Fruit fly (Drosophila melanogaster): Measurements from ENCODE around the gene CG31807.

- no peak for TF ChIP-seq psq (optimal IDR thresholded peaks at IDR 0.05)
- no peak for TF ChIP-seq pan (optimal IDR thresholded peaks at IDR 0.05)
- TF ChIP-seq usp (GFP tag; optimal IDR thresholded peaks at IDR 0.05): no peak
- TF ChIP-seq Dll (optimal IDR thresholded peaks at IDR 0.05): no peak
- no peak for TF ChIP-seq EcR (GFP tag; optimal IDR thresholded peaks at IDR 0.05)
- TF ChIP-seq CG8478 (optimal IDR thresholded peaks at IDR 0.05): no peak
Measured at dm6 chr2L:16719643-16720515, 36.1 kb upstream of the CG31807 start, which contains the start of gene Cyt-c-p.

Data from whole organism.